Worm (Caenorhabditis elegans) whole organism, dauer: Measurements from ENCODE around the gene F36H9.2.

Source experiments
- unc-62 ChIP-seq: sonication (generic microtip); optimal IDR thresholded peaks from 2 replicates; lab custom pipeline; 2017; ENCODE audit warnings: missing biosample characterization, missing genetic modification reagents, missing genetic modification characterization

F36H9.2 gene

DNA sequence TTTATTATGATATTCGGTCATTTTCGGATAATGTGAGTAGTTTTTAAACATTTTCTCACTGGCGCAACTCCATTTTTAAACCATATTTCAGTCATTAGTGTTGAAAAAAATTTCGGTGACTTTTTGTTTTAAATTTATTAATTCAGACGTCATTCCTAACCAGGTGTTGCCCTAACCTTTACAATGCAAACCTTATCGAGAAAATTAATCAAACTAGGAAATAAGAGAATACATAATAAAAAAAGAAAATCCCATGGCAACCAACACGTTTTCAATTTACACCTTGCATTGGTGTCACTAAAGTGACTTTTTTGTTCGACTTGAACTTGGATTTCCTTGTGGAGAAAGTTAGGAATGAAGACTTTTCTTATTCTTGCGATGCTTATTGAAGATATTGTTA, at the start of gene F36H9.2:
TSS of gene F36H9.2 (plus strand) at position 301 of the 400 bp plus-strand sequence.
- TF ChIP-seq unc-62: no peak

DNA sequence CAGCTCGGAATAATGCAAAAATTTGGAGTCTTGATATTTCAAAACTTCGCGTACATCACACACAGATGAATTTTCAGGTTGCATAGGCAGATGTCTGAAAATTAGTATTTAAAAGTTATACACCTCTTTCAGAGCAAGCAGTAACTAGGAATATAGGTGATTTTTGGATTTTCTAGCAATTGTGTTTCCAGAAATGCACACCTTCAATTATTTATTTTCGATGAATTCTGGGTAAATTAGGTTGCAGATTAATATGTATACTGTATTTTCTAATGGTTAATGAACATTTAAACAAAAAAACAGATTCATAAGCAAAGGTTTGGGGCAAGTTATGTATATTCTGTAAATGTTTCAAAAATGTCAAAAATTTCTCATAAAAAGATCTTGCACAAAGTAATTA, 47.2 kb upstream of the F36H9.2 start, which contains the start of gene srab-25:
TSS of gene srab-25 (minus strand) at position 101 of the 400 bp plus-strand sequence.
- TF ChIP-seq unc-62: no peak

- no peak for TF ChIP-seq unc-62
Measured at ce11 chrV:1743205-1743870, 44.9 kb upstream of the F36H9.2 start, which contains the start of gene nhr-256. nhr-256 (plus strand) TSS chrV:1743771.

- no peak for TF ChIP-seq unc-62
Measured at ce11 chrV:1749053-1749452, 39.2 kb upstream of the F36H9.2 start, which contains the start of gene ZK697.8. ZK697.8 (minus strand) TSS chrV:1749153.

- no peak for TF ChIP-seq unc-62
Measured at ce11 chrV:1751449-1751848, 36.8 kb upstream of the F36H9.2 start, which contains the start of gene srh-199. srh-199 (minus strand) TSS chrV:1751549.

ce11 chrV:1752496-1752895, 35.8 kb upstream of the F36H9.2 start, which contains the start of gene ZK697.1:
ZK697.1 (plus strand) TSS chrV:1752796.
- no peak for TF ChIP-seq unc-62

- TF ChIP-seq unc-62: no peak
Measured at ce11 chrV:1755589-1755988, 32.7 kb upstream of the F36H9.2 start, which contains the start of gene ZK697.14. ZK697.14 (minus strand) TSS chrV:1755689.

- TF ChIP-seq unc-62: no peak
Measured at ce11 chrV:1756099-1756498, 32.2 kb upstream of the F36H9.2 start.

- TF ChIP-seq unc-62: no peak
Measured at ce11 chrV:1756856-1757255, 31.4 kb upstream of the F36H9.2 start, which contains the start of gene clec-204. clec-204 (plus strand) TSS chrV:1757156.

DNA sequence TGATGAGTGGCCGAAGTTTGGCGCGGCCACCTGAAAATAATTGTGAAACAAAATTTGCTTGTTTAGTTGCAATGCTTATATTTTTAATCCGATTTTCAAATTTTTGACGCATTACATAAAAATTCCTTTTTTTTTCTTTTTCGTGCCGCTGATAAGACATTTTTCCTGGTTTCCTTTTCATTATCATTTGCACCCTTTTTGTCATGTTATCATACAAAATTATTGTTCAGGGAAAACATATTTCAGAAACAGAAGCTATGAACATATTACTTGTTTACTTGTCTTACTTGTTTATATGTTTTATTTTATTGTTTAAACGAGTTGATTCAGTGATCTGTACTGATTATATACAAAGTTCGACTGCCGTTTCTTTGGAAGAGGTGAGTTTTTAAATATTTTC, 27.6 kb upstream of the F36H9.2 start, which contains the start of gene clec-205:
TSS of gene clec-205 (plus strand) at position 212 of the 400 bp plus-strand sequence.
- no peak for TF ChIP-seq unc-62

ce11 chrV:1767427-1767826, 20.8 kb upstream of the F36H9.2 start:
- TF ChIP-seq unc-62: no peak

ce11 chrV:1771727-1772126, 16.5 kb upstream of the F36H9.2 start, which contains the start of gene dhs-13:
dhs-13 (minus strand) TSS chrV:1771734.
- no peak for TF ChIP-seq unc-62

DNA sequence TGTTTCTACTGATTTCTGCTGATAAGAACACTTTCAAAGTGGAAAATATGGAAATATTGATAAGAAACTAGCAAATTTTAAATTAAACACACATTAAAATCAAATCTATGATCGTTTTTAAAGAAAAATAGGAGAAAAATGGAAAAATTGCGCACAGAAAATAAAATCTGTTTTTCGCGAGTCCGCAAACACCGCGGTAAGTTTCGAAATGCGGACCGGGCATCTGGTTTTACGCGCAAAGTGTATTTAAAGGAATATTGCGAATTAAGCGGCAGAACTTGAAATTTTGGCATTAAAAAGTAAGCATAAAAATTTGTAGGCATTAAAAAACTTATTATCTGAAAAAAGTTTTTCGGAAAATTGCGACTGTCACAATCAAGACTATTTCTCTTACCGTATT, 15.1 kb upstream of the F36H9.2 start:
- TF ChIP-seq unc-62: no peak

ce11 chrV:1774874-1775589, 13.2 kb upstream of the F36H9.2 start, which contains the start of gene F36H9.7:
F36H9.7 (minus strand) TSS chrV:1774924.
- TF ChIP-seq unc-62: no peak

DNA sequence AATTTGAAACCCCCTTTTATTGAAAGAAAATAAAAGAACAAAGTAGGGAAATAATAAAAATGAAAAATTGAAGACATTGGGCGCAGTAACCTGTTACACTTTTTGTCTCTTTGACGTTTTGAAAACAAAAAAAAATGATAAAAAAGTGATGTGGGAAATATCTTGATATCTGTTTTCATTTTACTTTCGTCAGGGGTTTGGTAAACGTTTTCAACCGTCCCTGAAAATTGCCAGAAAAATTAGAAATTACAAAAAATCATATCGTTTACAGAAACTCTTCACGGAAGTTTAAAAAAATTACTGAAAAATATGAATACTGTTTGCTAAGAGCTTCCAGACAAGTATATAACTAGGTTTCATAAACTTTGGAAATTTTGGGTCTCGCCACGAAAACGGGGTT, 9.1 kb upstream of the F36H9.2 start, which contains the start of gene F36H9.4:
TSS of gene F36H9.4 (minus strand) at position 101 of the 400 bp plus-strand sequence.
- no peak for TF ChIP-seq unc-62

- TF ChIP-seq unc-62: no peak
Measured at ce11 chrV:1779994-1780393, 8.3 kb upstream of the F36H9.2 start.

ce11 chrV:1781922-1782321, 6.3 kb upstream of the F36H9.2 start, which contains the start of gene F36H9.5:
F36H9.5 (minus strand) TSS chrV:1782022.
- no peak for TF ChIP-seq unc-62
